Worm (Caenorhabditis elegans): ENCODE data around the gene F16G10.10.

F16G10.10 gene

DNA sequence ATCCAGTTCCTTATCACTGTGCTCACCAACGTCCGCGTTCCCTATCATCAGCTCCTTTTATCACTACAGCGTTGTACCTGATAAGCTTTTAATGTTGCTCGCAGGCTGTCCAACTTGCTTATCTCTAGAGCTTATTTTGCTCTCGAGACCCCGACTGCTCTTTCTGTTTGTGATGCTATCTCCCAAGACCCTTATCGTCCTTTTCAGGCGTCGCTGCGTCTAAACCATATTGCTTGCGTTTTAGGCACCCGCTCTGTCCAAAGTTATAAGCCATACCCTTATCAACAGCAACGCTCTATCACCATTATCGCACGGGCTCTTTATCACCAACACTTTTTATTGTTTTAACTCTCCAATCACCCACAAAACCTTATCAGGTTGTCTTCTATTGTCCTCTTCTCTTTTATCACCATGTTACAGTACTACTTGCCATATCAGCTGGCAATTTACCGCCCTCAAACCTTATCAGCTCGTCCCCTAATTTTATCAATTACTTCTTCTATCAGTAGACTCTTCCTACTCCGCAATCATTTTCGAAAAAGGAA lies 12.2 kb downstream of the F16G10.10 start (continued):
- TF ChIP-seq zfp-3 (GFP tag; conservative IDR thresholded peaks at IDR 0.05) (no peak), ceh-62 (tag; optimal IDR thresholded peaks at IDR 0.05) (no peak), ctbp-1 (GFP tag; IDR thresholded peaks at IDR 0.05) (no peak), Y105C5A.15 (GFP tag; IDR thresholded peaks at IDR 0.05) (no peak), fkh-10 (GFP tag; optimal IDR thresholded peaks at IDR 0.05) (no peak), unc-130 (GFP tag; optimal IDR thresholded peaks at IDR 0.05) (no peak), aly-2 (tag; optimal IDR thresholded peaks at IDR 0.05) (no peak), ZK337.2 (GFP tag; IDR thresholded peaks at IDR 0.05) (0 out of 2 replicates have a peak, but pooled peaks have one; percentile 31), ceh-44 (GFP tag; IDR thresholded peaks at IDR 0.05) (no peak), ceh-28 (tag; optimal IDR thresholded peaks at IDR 0.05) (no peak), hlh-30 (tag; optimal IDR thresholded peaks at IDR 0.05; ENCODE audit: insufficient read depth) (no peak), nhr-10 (tag; optimal IDR thresholded peaks at IDR 0.05) (peak; percentile 60), nhr-237 (tag; optimal IDR thresholded peaks at IDR 0.05) (no peak), R02D3.7 (tag; optimal IDR thresholded peaks at IDR 0.05) (no peak), ztf-7 (tag; optimal IDR thresholded peaks at IDR 0.05) (no peak), nhr-48 (tag; optimal IDR thresholded peaks at IDR 0.05) (peak; percentile 95), snpc-4 (tag; optimal IDR thresholded peaks at IDR 0.05) (no peak), nhr-11 (tag; optimal IDR thresholded peaks at IDR 0.05) (no peak), spr-3 (GFP tag; optimal IDR thresholded peaks at IDR 0.05) (no peak), madf-9 (GFP tag; conservative IDR thresholded peaks at IDR 0.05) (0 out of 2 replicates have a peak, but pooled peaks have one; percentile 7), lin-1 (GFP tag; IDR thresholded peaks at IDR 0.05) (peak; percentile 98), dmd-6 (GFP tag; IDR thresholded peaks at IDR 0.05) (peak; percentile 96), hmg-1.1 (GFP tag; IDR thresholded peaks at IDR 0.05) (0 out of 2 replicates have a peak, but pooled peaks have one; percentile 29), nhr-6 (tag; optimal IDR thresholded peaks at IDR 0.05) (peak; percentile 51), lim-7 (GFP tag; IDR thresholded peaks at IDR 0.05) (no peak), mdl-1 (tag; optimal IDR thresholded peaks at IDR 0.05) (peak in 1 of 2 experiments; percentile 30), dpl-1 (GFP tag; optimal IDR thresholded peaks at IDR 0.05) (peak; percentile 35), daf-16 (GFP tag; optimal IDR thresholded peaks at IDR 0.05) (peak in 1 of 2 experiments; percentile 98), daf-16 (tag; optimal IDR thresholded peaks at IDR 0.05) (peak; percentile 94), fos-1 (tag; optimal IDR thresholded peaks at IDR 0.05) (peak; percentile 88), spr-1 (tag; optimal IDR thresholded peaks at IDR 0.05) (peak; percentile 29), mxl-2 (GFP tag; conservative IDR thresholded peaks at IDR 0.05) (no peak), set-16 (GFP tag; IDR thresholded peaks at IDR 0.05) (no peak), daf-19 (GFP tag; conservative IDR thresholded peaks at IDR 0.05) (no peak), sdz-12 (GFP tag; optimal IDR thresholded peaks at IDR 0.05) (no peak), lin-13 (GFP tag; optimal IDR thresholded peaks at IDR 0.05) (peak; percentile 27), saeg-2 (GFP tag; IDR thresholded peaks at IDR 0.05) (peak; percentile 77; the same call in 1 of the 2 replicates), unc-39 (tag; optimal IDR thresholded peaks at IDR 0.05) (no peak), ces-1 (GFP tag; optimal IDR thresholded peaks at IDR 0.05) (no peak), T20F7.1 (GFP tag; optimal IDR thresholded peaks at IDR 0.05) (peak; percentile 81), ceh-82 (tag; optimal IDR thresholded peaks at IDR 0.05) (no peak), F49E8.2 (tag; optimal IDR thresholded peaks at IDR 0.05; ENCODE audit: borderline replicate concordance) (no peak), F10B5.3 (tag; optimal IDR thresholded peaks at IDR 0.05) (no peak), nhr-102 (tag; optimal IDR thresholded peaks at IDR 0.05) (peak; percentile 97), daf-8 (GFP tag; IDR thresholded peaks at IDR 0.05) (no peak), lin-15B (tag; optimal IDR thresholded peaks at IDR 0.05) (no peak), vab-7 (GFP tag; IDR thresholded peaks at IDR 0.05) (no peak), nhr-77 (tag; optimal IDR thresholded peaks at IDR 0.05) (peak; percentile 86), nhr-76 (tag; optimal IDR thresholded peaks at IDR 0.05) (no peak), T26A8.4 (GFP tag; IDR thresholded peaks at IDR 0.05) (peak; percentile 55; the same call in 1 of the 2 replicates), madf-5 (GFP tag; IDR thresholded peaks at IDR 0.05) (no peak), cey-2 (tag; optimal IDR thresholded peaks at IDR 0.05; ENCODE audit: borderline replicate concordance, insufficient read depth) (peak; percentile 93)
